Fruit fly (Drosophila melanogaster): Measurements from ENCODE around the gene mRpL23.

mRpL23 gene

DNA sequence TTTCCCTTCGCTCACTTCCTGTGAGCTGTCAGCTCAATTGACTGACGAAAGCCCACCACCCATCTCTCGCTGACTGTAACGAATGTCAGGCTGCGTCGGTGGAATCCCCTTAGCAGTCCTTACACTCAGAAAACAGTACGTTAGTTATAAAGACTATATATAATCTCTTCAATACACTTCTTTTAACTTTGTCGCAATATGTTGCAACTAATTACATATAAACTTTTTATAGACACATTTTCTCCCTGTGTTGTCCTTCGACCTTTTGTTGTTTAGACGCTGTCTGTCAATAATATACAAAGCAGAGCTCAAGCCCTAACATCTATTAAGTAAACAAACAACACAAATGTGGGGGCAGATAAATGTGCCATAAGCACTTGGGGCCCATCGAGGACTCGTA is 47.6 kb upstream of the mRpL23 start:
- no peak for TF ChIP-seq CG15073 (GFP tag; optimal IDR thresholded peaks at IDR 0.05)
- peak; percentile 40; the same call in 1 of the 2 replicates for TF ChIP-seq slbo (GFP tag; IDR thresholded peaks at IDR 0.05)
- peak; percentile 12 for TF ChIP-seq caup (GFP tag; optimal IDR thresholded peaks at IDR 0.05; ENCODE audit: severe bottlenecking)
- peak; percentile 63 for TF ChIP-seq CG18599 (GFP tag; optimal IDR thresholded peaks at IDR 0.05)
- TF ChIP-seq CG17359 (tag; optimal IDR thresholded peaks at IDR 0.05): peak; percentile 1
- no peak for TF ChIP-seq H15 (GFP tag; IDR thresholded peaks at IDR 0.05)
- 0 out of 2 replicates have a peak, but pooled peaks have one; percentile 8 for TF ChIP-seq crol (GFP tag; IDR thresholded peaks at IDR 0.05)
- peak; percentile 83 for TF ChIP-seq Ets65A (GFP tag)
- TF ChIP-seq zf30C (GFP tag; optimal IDR thresholded peaks at IDR 0.05): no peak
- no peak for TF ChIP-seq kay (GFP tag; optimal IDR thresholded peaks at IDR 0.05)
- TF ChIP-seq mirr (GFP tag; optimal IDR thresholded peaks at IDR 0.05): peak; percentile 20
- no peak for TF ChIP-seq MBD-R2 (GFP tag; IDR thresholded peaks at IDR 0.05)
- no peak for TF ChIP-seq CG10654 (GFP tag; optimal IDR thresholded peaks at IDR 0.05)
- TF ChIP-seq CG11504 (tag; optimal IDR thresholded peaks at IDR 0.05): peak; percentile 18
- no peak for TF ChIP-seq CG11247 (GFP tag; IDR thresholded peaks at IDR 0.05)
- no peak for TF ChIP-seq Kr (GFP tag; optimal IDR thresholded peaks at IDR 0.05)
- TF ChIP-seq lab (GFP tag; optimal IDR thresholded peaks at IDR 0.05): peak; percentile 53
- peak; percentile 66 for TF ChIP-seq Med (GFP tag)
- TF ChIP-seq CG6854 (GFP tag; optimal IDR thresholded peaks at IDR 0.05): no peak
- no peak for TF ChIP-seq lmd (GFP tag; IDR thresholded peaks at IDR 0.05)
- 0 out of 3 replicates have a peak, but pooled peaks have one; percentile 11 for TF ChIP-seq CG34422 (GFP tag; IDR thresholded peaks at IDR 0.05)
- TF ChIP-seq CG43689 (GFP tag; IDR thresholded peaks at IDR 0.05): no peak
- no peak for TF ChIP-seq bbx (GFP tag; IDR thresholded peaks at IDR 0.05; ENCODE audit: partially characterized antibody)
- TF ChIP-seq Fer1 (GFP tag; optimal IDR thresholded peaks at IDR 0.05): peak; percentile 34
- no peak for TF ChIP-seq btn (GFP tag; optimal IDR thresholded peaks at IDR 0.05)
- no peak for TF ChIP-seq CG10267 (tag; optimal IDR thresholded peaks at IDR 0.05)
- no peak for TF ChIP-seq CG8290 (GFP tag; optimal IDR thresholded peaks at IDR 0.05)
- TF ChIP-seq CG8290 (tag; optimal IDR thresholded peaks at IDR 0.05): no peak
- TF ChIP-seq row (GFP tag; IDR thresholded peaks at IDR 0.05): peak; percentile 32; the same call in 1 of the 3 replicates
- TF ChIP-seq CG2889 (GFP tag; IDR thresholded peaks at IDR 0.05): 0 out of 3 replicates have a peak, but pooled peaks have one; percentile 12
- peak; percentile 27 for TF ChIP-seq CG2678 (tag; optimal IDR thresholded peaks at IDR 0.05)
- no peak for TF ChIP-seq eve (GFP tag; optimal IDR thresholded peaks at IDR 0.05)
- peak in 1 of 2 experiments; percentile 15 for TF ChIP-seq Hr51 (GFP tag; optimal IDR thresholded peaks at IDR 0.05)
- no peak for TF ChIP-seq knrl (GFP tag; IDR thresholded peaks at IDR 0.05; ENCODE audit: partially characterized antibody)
- peak; percentile 36 for TF ChIP-seq sens (GFP tag)
- no peak for TF ChIP-seq CG7928 (GFP tag; optimal IDR thresholded peaks at IDR 0.05)
- peak; percentile 4 for TF ChIP-seq CG13894 (tag; optimal IDR thresholded peaks at IDR 0.05)
- no peak for TF ChIP-seq Chrac-16 (GFP tag; optimal IDR thresholded peaks at IDR 0.05)
- no peak for TF ChIP-seq vvl (GFP tag; IDR thresholded peaks at IDR 0.05)
- no peak for TF ChIP-seq CG3995 (GFP tag; optimal IDR thresholded peaks at IDR 0.05)

DNA sequence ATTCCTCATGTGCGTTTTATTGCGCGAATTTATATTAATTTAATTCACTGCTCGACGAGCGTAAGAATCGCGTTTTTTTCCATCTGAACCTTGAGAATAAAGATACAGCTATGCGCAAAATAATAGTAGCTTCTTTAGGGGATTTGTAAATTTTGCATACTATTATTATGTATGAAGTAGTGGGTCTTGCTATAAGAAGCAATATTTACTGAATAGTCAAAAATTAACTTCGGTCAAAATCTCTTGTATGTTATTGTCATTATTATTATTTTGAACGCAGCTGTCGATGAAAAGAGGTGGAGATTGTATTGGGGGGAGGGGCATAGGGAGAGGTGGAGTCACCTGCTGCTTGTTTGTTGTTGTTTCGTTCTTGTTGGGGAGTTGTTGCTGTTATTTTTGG is 45.3 kb upstream of the mRpL23 start:
- peak; percentile 82 for TF ChIP-seq chm (GFP tag; IDR thresholded peaks at IDR 0.05)
- TF ChIP-seq nerfin-1 (tag; optimal IDR thresholded peaks at IDR 0.05): peak; percentile 50
- TF ChIP-seq CG4730 (GFP tag; IDR thresholded peaks at IDR 0.05): peak; percentile 75
- TF ChIP-seq CG33557 (GFP tag; optimal IDR thresholded peaks at IDR 0.05): no peak
- TF ChIP-seq CG30020 (tag; optimal IDR thresholded peaks at IDR 0.05): no peak
- no peak for TF ChIP-seq pan (optimal IDR thresholded peaks at IDR 0.05)
- peak in 1 of 2 experiments; percentile 87 for TF ChIP-seq pan (GFP tag; optimal IDR thresholded peaks at IDR 0.05 in 1 of 2, IDR thresholded peaks at IDR 0.05 in 1 of 2)
- no peak for TF ChIP-seq ac (GFP tag; optimal IDR thresholded peaks at IDR 0.05)
- TF ChIP-seq maf-S (GFP tag; optimal IDR thresholded peaks at IDR 0.05): no peak
- TF ChIP-seq tap (tag; optimal IDR thresholded peaks at IDR 0.05): peak; percentile 87
- peak; percentile 99 for TF ChIP-seq Med (GFP tag)
- TF ChIP-seq Hmr (GFP tag; optimal IDR thresholded peaks at IDR 0.05): peak; percentile 66
- TF ChIP-seq CG12104 (GFP tag; optimal IDR thresholded peaks at IDR 0.05): peak; percentile 87
- TF ChIP-seq Gug (GFP tag; IDR thresholded peaks at IDR 0.05): peak; percentile 83
- TF ChIP-seq nmo (GFP tag; optimal IDR thresholded peaks at IDR 0.05): peak; percentile 76

Data from whole organism, embryonic.